Fruit fly (Drosophila melanogaster): ENCODE data around the gene Ras64B.
A peak's percentile ranks its signal among the peaks of the same experiment; 100 is the strongest.

Gene Ras64B

DNA sequence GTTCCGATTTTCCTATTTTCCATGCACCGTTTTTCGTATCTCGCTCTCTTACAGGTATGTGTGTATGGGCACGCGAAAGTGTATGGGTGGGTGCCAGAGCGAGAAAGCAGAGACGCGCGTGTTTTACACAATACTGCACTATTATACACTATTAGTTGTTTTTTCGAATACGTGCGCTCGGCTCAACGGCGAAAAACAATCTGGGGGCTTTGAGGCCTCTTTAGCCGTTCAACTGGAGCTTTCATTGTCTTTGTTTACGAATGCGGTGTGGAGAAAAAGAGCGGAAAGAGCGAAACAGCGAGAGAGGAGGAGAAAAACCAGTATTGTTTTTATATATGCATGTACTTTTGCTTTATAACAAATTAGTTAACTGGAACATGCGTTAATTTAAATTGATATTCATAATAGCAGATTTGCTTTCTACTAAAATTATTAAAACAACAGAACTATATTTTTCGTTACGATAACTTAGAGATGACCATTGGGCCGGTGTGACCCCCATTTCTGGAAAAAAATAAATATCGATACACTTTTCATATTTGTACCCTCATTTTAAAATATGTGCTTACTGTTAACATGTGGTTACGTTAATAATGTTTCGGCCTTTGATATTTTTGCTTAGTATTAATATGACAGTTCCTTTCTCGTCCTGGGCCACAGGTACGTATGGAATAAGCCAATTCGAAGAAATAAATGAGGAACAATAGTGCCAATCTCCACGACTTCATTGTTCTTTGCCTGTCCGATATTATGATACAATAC is 36.2 kb upstream of the Ras64B start, which contains the start of gene CG14995 (continued):
- TF ChIP-seq MTF-1 (GFP tag; optimal IDR thresholded peaks at IDR 0.05; ENCODE audit: borderline replicate concordance): no peak
- no peak for TF ChIP-seq rib (GFP tag; IDR thresholded peaks at IDR 0.05)
- no peak for TF ChIP-seq Xrp1 (GFP tag; IDR thresholded peaks at IDR 0.05)
- peak; percentile 79 for TF ChIP-seq sd (tag; optimal IDR thresholded peaks at IDR 0.05)
- no peak for TF ChIP-seq CG15479 (GFP tag; optimal IDR thresholded peaks at IDR 0.05)
- no peak for TF ChIP-seq Lim3 (GFP tag; IDR thresholded peaks at IDR 0.05)
- peak; percentile 62 for TF ChIP-seq CG10543 (GFP tag; optimal IDR thresholded peaks at IDR 0.05)
- TF ChIP-seq dysf (GFP tag; IDR thresholded peaks at IDR 0.05): no peak; the same call in 2 of the 3 replicates
- peak; percentile 22; the same call in 1 of the 3 replicates for TF ChIP-seq CG11695 (GFP tag; IDR thresholded peaks at IDR 0.05)
- TF ChIP-seq Side (GFP tag; optimal IDR thresholded peaks at IDR 0.05): no peak
- no peak for TF ChIP-seq seq (GFP tag; IDR thresholded peaks at IDR 0.05)
- TF ChIP-seq hth (optimal IDR thresholded peaks at IDR 0.05): no peak
- no peak for TF ChIP-seq Sox100B (GFP tag; optimal IDR thresholded peaks at IDR 0.05)
- no peak for TF ChIP-seq dimm (GFP tag; IDR thresholded peaks at IDR 0.05)
- TF ChIP-seq HLHmδ (GFP tag; optimal IDR thresholded peaks at IDR 0.05): no peak
- no peak for TF ChIP-seq Usf (GFP tag; optimal IDR thresholded peaks at IDR 0.05)
- no peak for TF ChIP-seq CG4730 (GFP tag; IDR thresholded peaks at IDR 0.05)
- peak; percentile 67 for TF ChIP-seq D19A (tag; optimal IDR thresholded peaks at IDR 0.05)
- TF ChIP-seq tx (GFP tag; optimal IDR thresholded peaks at IDR 0.05): no peak
- no peak for TF ChIP-seq Six4 (GFP tag; optimal IDR thresholded peaks at IDR 0.05)
- no peak for TF ChIP-seq toy (GFP tag; IDR thresholded peaks at IDR 0.05)
- TF ChIP-seq insv (GFP tag; optimal IDR thresholded peaks at IDR 0.05): no peak
- TF ChIP-seq Dip3 (GFP tag; optimal IDR thresholded peaks at IDR 0.05): no peak
- TF ChIP-seq tio (GFP tag; optimal IDR thresholded peaks at IDR 0.05): no peak
- TF ChIP-seq CG15011 (GFP tag; optimal IDR thresholded peaks at IDR 0.05): no peak
- TF ChIP-seq cas (GFP tag; IDR thresholded peaks at IDR 0.05): no peak
- no peak for TF ChIP-seq mam (GFP tag; optimal IDR thresholded peaks at IDR 0.05)
- TF ChIP-seq Dad (GFP tag; optimal IDR thresholded peaks at IDR 0.05): no peak
- no peak for TF ChIP-seq CG8478 (optimal IDR thresholded peaks at IDR 0.05)
- no peak for TF ChIP-seq Dfd (GFP tag; optimal IDR thresholded peaks at IDR 0.05)
- TF ChIP-seq CG7839 (tag; optimal IDR thresholded peaks at IDR 0.05): peak; percentile 4
- TF ChIP-seq Doc3 (GFP tag; IDR thresholded peaks at IDR 0.05; ENCODE audit: partially characterized antibody): peak; percentile 59
- peak; percentile 66 for TF ChIP-seq knrl (GFP tag; IDR thresholded peaks at IDR 0.05; ENCODE audit: partially characterized antibody)
- TF ChIP-seq CG4820 (GFP tag; optimal IDR thresholded peaks at IDR 0.05): no peak
- peak; percentile 72 for TF ChIP-seq Dp (GFP tag; optimal IDR thresholded peaks at IDR 0.05)
- no peak for TF ChIP-seq CG6654 (GFP tag; optimal IDR thresholded peaks at IDR 0.05)
- TF ChIP-seq H2.0 (GFP tag; IDR thresholded peaks at IDR 0.05): no peak
- no peak for TF ChIP-seq Xbp1 (GFP tag; optimal IDR thresholded peaks at IDR 0.05)
- TF ChIP-seq CG5180 (GFP tag; optimal IDR thresholded peaks at IDR 0.05): peak; percentile 51
- no peak for TF ChIP-seq sisA (GFP tag; IDR thresholded peaks at IDR 0.05)
- TF ChIP-seq h (optimal IDR thresholded peaks at IDR 0.05): no peak
- TF ChIP-seq Nf-YC (tag; optimal IDR thresholded peaks at IDR 0.05): peak; percentile 31
- TF ChIP-seq az2 (GFP tag; optimal IDR thresholded peaks at IDR 0.05): no peak
- no peak for TF ChIP-seq CG10147 (GFP tag; optimal IDR thresholded peaks at IDR 0.05)
- TF ChIP-seq Bdp1 (GFP tag; optimal IDR thresholded peaks at IDR 0.05): no peak
- TF ChIP-seq sc (optimal IDR thresholded peaks at IDR 0.05): no peak
- no peak for TF ChIP-seq sc (GFP tag; optimal IDR thresholded peaks at IDR 0.05)
- TF ChIP-seq ATbp (GFP tag; optimal IDR thresholded peaks at IDR 0.05): no peak
- TF ChIP-seq ara (GFP tag; IDR thresholded peaks at IDR 0.05): no peak
- TF ChIP-seq CG8290 (GFP tag; optimal IDR thresholded peaks at IDR 0.05): no peak
- TF ChIP-seq CG8290 (tag; optimal IDR thresholded peaks at IDR 0.05): peak in 1 of 2 experiments; percentile 55
- TF ChIP-seq wor (GFP tag; IDR thresholded peaks at IDR 0.05): no peak

Measured in whole organism, embryonic.